Fruit fly (Drosophila melanogaster): Measurements from ENCODE around the gene Rbp1.

Rbp1 gene

DNA sequence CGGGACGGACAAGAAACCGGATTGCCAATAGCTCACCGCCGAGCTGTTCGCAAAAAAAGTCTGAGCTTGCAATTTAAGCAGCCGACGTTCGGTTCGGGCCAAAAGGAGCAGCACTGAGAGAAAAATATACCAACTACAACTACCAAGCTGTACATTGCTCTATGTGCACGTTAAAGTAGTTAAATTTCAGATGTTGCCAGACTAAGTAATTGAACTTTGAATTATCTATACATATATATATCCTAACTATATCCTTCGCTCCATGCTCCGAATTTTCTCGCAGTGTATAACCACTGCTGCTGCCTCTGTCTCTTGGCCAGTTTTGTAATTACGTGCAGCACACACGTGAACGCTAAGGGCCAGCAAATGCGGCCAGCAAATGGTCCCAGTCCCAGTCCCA lies 50.7 kb downstream of the Rbp1 start (continued):
- TF ChIP-seq Eip93F (GFP tag; optimal IDR thresholded peaks at IDR 0.05) (peak; percentile 98), Ets96B (tag; optimal IDR thresholded peaks at IDR 0.05) (peak; percentile 95), CG11762 (GFP tag; optimal IDR thresholded peaks at IDR 0.05; ENCODE audit: insufficient read depth) (peak; percentile 95), Sox102F (GFP tag; optimal IDR thresholded peaks at IDR 0.05) (peak; percentile 95), CG6276 (GFP tag; optimal IDR thresholded peaks at IDR 0.05) (peak; percentile 95), Lpt (GFP tag; optimal IDR thresholded peaks at IDR 0.05) (peak; percentile 97), Hr38 (GFP tag; optimal IDR thresholded peaks at IDR 0.05) (no peak), fd85E (GFP tag; optimal IDR thresholded peaks at IDR 0.05) (peak; percentile 89), Blimp-1 (GFP tag; optimal IDR thresholded peaks at IDR 0.05) (peak; percentile 88), dac (GFP tag; optimal IDR thresholded peaks at IDR 0.05) (peak; percentile 92), vri (GFP tag; optimal IDR thresholded peaks at IDR 0.05) (peak; percentile 94), Hr39 (GFP tag; optimal IDR thresholded peaks at IDR 0.05) (peak; percentile 86), CG6163 (GFP tag; IDR thresholded peaks at IDR 0.05) (peak; percentile 98), net (GFP tag; optimal IDR thresholded peaks at IDR 0.05) (peak; percentile 95), CG10631 (GFP tag; optimal IDR thresholded peaks at IDR 0.05) (peak; percentile 95)

Measured in whole organism, prepupa.